Worm (Caenorhabditis elegans): Measurements from ENCODE around the gene tbx-33.
A peak's percentile ranks its signal among the peaks of the same experiment; 100 is the strongest.

Gene tbx-33

ce11 chrIII:11641347-11641746 lies 4.7 kb upstream of the tbx-33 start:
- TF ChIP-seq hmg-4 (GFP tag; optimal IDR thresholded peaks at IDR 0.05): no peak
- no peak for TF ChIP-seq tra-4 (tag; optimal IDR thresholded peaks at IDR 0.05)
- TF ChIP-seq ceh-13 (GFP tag; optimal IDR thresholded peaks at IDR 0.05): no peak
- no peak for TF ChIP-seq hmbx-1 (tag; optimal IDR thresholded peaks at IDR 0.05)
- TF ChIP-seq flt-1 (GFP tag; IDR thresholded peaks at IDR 0.05): no peak
- no peak for TF ChIP-seq F13C5.2 (tag; optimal IDR thresholded peaks at IDR 0.05)
- TF ChIP-seq B0310.2 (tag; optimal IDR thresholded peaks at IDR 0.05): no peak
- no peak for TF ChIP-seq ets-7 (tag; optimal IDR thresholded peaks at IDR 0.05)

DNA sequence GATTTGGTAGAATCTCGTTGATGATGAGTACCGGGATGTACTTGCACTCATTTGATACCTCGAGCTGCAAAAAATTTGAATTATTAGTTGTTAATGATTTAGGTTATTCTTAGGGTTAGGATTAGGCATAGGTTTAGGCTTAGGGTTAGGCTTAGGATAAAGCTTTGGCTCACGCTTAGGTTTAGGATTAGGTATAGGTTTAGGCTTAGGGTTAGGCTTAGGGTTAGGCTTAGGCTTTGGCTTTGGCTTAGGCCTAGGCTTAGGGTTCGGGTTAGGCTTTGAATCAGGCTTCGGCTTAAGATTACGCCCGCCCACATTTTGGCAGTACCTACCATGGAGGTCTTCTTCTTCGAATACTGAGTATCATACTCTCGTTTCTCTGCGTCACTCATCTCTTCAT lies 1.6 kb downstream of the tbx-33 start:
- TF ChIP-seq scrt-1 (GFP tag; IDR thresholded peaks at IDR 0.05) (no peak), aly-1 (tag; optimal IDR thresholded peaks at IDR 0.05) (no peak), ets-7 (tag; optimal IDR thresholded peaks at IDR 0.05) (no peak), F13C5.2 (tag; optimal IDR thresholded peaks at IDR 0.05) (no peak), pes-1 (GFP tag; IDR thresholded peaks at IDR 0.05) (no peak), tra-4 (tag; optimal IDR thresholded peaks at IDR 0.05) (no peak), ceh-36 (tag; optimal IDR thresholded peaks at IDR 0.05) (peak; percentile 63), tbx-37 (GFP tag; conservative IDR thresholded peaks at IDR 0.05) (no peak)

DNA sequence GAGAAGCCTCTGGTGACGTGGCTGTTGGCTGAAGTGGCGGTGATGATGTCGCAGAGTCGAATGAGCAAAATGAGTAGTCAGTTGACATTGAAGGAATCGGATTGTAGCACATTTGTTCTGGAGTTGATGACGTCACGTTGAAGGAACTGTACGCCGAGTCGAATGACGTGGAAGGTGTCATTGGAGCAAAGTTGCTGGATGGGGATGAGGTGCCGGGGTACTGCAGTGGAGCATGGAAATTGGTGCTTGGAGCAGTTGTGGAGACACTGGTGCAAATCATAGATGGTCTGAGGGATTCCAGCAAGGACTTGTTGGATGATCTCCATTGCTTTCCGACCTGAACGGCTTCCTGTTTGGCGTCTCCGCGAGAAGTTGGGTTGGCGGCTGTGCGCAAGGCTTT lies 3.2 kb downstream of the tbx-33 start:
- TF ChIP-seq sea-1 (GFP tag; conservative IDR thresholded peaks at IDR 0.05): no peak
- no peak for TF ChIP-seq hnd-1 (tag; optimal IDR thresholded peaks at IDR 0.05)
- no peak for TF ChIP-seq flt-1 (GFP tag; IDR thresholded peaks at IDR 0.05)
- no peak for TF ChIP-seq pes-1 (GFP tag; IDR thresholded peaks at IDR 0.05)
- no peak for TF ChIP-seq F13C5.2 (tag; optimal IDR thresholded peaks at IDR 0.05)
- no peak for TF ChIP-seq ets-7 (tag; optimal IDR thresholded peaks at IDR 0.05)
- no peak for TF ChIP-seq hmg-4 (GFP tag; optimal IDR thresholded peaks at IDR 0.05)

- no peak for TF ChIP-seq hmbx-1 (tag; optimal IDR thresholded peaks at IDR 0.05)
- TF ChIP-seq tra-4 (tag; optimal IDR thresholded peaks at IDR 0.05): no peak
- no peak for TF ChIP-seq hmg-4 (GFP tag; optimal IDR thresholded peaks at IDR 0.05)
- TF ChIP-seq aly-1 (tag; optimal IDR thresholded peaks at IDR 0.05): no peak
- no peak for TF ChIP-seq ceh-13 (GFP tag; optimal IDR thresholded peaks at IDR 0.05)
- no peak for TF ChIP-seq flt-1 (GFP tag; IDR thresholded peaks at IDR 0.05)
- no peak for TF ChIP-seq F13C5.2 (tag; optimal IDR thresholded peaks at IDR 0.05)
- no peak for TF ChIP-seq hnd-1 (tag; optimal IDR thresholded peaks at IDR 0.05)
- no peak for TF ChIP-seq tbx-11 (GFP tag; IDR thresholded peaks at IDR 0.05)
- no peak for TF ChIP-seq ceh-36 (tag; optimal IDR thresholded peaks at IDR 0.05)
- no peak for TF ChIP-seq sea-1 (GFP tag; conservative IDR thresholded peaks at IDR 0.05)
Measured at ce11 chrIII:11632376-11632775, 4.3 kb downstream of the tbx-33 start.

- no peak for TF ChIP-seq B0310.2 (tag; optimal IDR thresholded peaks at IDR 0.05)
- TF ChIP-seq ama-1 (optimal IDR thresholded peaks at IDR 0.05): no peak
- no peak for TF ChIP-seq ets-7 (tag; optimal IDR thresholded peaks at IDR 0.05)
- no peak for TF ChIP-seq tbx-37 (GFP tag; conservative IDR thresholded peaks at IDR 0.05)
- TF ChIP-seq ceh-36 (tag; optimal IDR thresholded peaks at IDR 0.05): no peak
- no peak for TF ChIP-seq hmg-4 (GFP tag; optimal IDR thresholded peaks at IDR 0.05)
- no peak for TF ChIP-seq hmbx-1 (tag; optimal IDR thresholded peaks at IDR 0.05)
- no peak for TF ChIP-seq scrt-1 (GFP tag; IDR thresholded peaks at IDR 0.05)
- no peak for TF ChIP-seq tra-4 (tag; optimal IDR thresholded peaks at IDR 0.05)
Measured at ce11 chrIII:11631111-11631510, 5.5 kb downstream of the tbx-33 start.

DNA sequence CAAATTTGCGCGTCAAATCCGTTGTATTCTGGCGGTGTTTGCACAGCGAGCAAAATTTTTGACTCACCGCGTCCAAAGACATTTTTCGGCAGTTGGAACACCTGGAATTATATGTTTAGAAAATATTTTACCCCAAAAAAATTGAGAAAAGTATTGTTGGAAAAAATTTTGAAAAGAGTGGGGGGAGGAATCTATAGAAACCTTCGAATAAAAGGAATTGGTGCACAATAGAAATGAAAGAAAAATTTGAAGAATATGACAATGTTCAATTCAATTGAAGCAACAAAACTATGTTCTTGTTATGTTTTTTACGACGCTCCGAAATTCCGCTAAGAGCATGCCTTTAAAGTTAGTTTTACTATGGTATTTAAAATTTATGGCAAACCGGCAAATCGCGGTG lies 7.3 kb downstream of the tbx-33 start, which contains the start of gene Y66A7A.7:
Y66A7A.7 (minus strand) TSS at position 101 of the 400 bp plus-strand sequence.
- TF ChIP-seq tbx-11 (GFP tag; IDR thresholded peaks at IDR 0.05): no peak
- no peak for TF ChIP-seq tbx-37 (GFP tag; conservative IDR thresholded peaks at IDR 0.05)
- no peak for TF ChIP-seq hmbx-1 (tag; optimal IDR thresholded peaks at IDR 0.05)
- TF ChIP-seq sea-1 (GFP tag; conservative IDR thresholded peaks at IDR 0.05): no peak
- TF ChIP-seq ets-7 (tag; optimal IDR thresholded peaks at IDR 0.05): no peak
- TF ChIP-seq flt-1 (GFP tag; IDR thresholded peaks at IDR 0.05): no peak
- TF ChIP-seq hnd-1 (tag; optimal IDR thresholded peaks at IDR 0.05): no peak
- TF ChIP-seq tra-4 (tag; optimal IDR thresholded peaks at IDR 0.05): no peak
- TF ChIP-seq aly-1 (tag; optimal IDR thresholded peaks at IDR 0.05): no peak
- no peak for TF ChIP-seq ceh-13 (GFP tag; optimal IDR thresholded peaks at IDR 0.05)
- TF ChIP-seq hmg-4 (GFP tag; optimal IDR thresholded peaks at IDR 0.05): no peak
- TF ChIP-seq B0310.2 (tag; optimal IDR thresholded peaks at IDR 0.05): no peak

DNA sequence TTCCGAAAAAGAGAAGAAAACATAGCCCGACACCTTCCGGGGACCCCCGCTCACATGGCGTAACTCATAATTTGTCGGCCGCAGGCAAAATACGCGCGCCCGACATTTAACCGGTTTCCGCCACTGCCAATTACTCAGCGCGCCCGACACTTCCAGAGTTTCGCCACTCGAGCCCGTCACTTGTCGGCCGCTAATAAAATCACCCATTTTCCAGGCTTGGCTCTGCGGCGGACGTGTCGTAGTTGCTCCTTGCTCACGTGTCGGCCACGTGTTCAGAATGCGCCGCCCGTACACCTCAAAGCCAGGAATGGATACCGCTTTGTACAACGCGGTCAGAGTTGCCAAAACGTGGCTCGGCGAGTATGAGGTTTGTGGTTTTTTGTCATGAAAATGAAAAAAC lies 9.0 kb downstream of the tbx-33 start:
- TF ChIP-seq tbx-37 (GFP tag; conservative IDR thresholded peaks at IDR 0.05) (no peak), flt-1 (GFP tag; IDR thresholded peaks at IDR 0.05) (no peak)

ce11 chrIII:11624838-11625292 lies 11.8 kb downstream of the tbx-33 start, which contains the start of gene gly-8:
Gene gly-8 (plus strand): TSS chrIII:11625242.
- TF ChIP-seq aly-1 (tag; optimal IDR thresholded peaks at IDR 0.05) (no peak), tbx-11 (GFP tag; IDR thresholded peaks at IDR 0.05) (no peak), ama-1 (optimal IDR thresholded peaks at IDR 0.05) (no peak), ets-7 (tag; optimal IDR thresholded peaks at IDR 0.05) (no peak)

DNA sequence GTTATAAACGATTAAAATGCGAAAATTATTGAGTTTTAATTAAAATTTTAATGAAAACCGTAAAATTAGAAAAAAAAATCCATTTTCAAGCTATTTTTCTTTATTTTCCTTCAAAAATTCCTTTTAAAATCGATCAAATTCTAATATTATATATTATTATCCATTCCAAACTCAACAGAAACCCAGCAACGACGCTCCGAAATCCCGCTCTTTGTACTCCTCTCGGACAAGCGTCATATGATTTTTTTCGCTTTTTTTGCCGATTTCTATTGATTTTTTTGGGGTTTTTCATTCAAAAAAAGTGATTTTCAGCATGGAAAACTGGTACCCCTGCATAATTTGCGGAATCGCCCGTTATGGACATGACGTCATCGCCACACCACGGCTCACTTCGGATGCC lies 20.2 kb downstream of the tbx-33 start, which contains the start of gene ceh-91:
ceh-91 (plus strand) TSS at position 301 of the 400 bp plus-strand sequence.
- TF ChIP-seq scrt-1 (GFP tag; IDR thresholded peaks at IDR 0.05) (no peak), tra-4 (tag; optimal IDR thresholded peaks at IDR 0.05) (no peak), ceh-13 (GFP tag; optimal IDR thresholded peaks at IDR 0.05) (no peak), tbx-37 (GFP tag; conservative IDR thresholded peaks at IDR 0.05) (no peak)
